Worm (Caenorhabditis elegans): ENCODE measurements around the gene R07E5.4.
A peak's percentile ranks its signal among the peaks of the same experiment; 100 is the strongest.

R07E5.4 gene

DNA sequence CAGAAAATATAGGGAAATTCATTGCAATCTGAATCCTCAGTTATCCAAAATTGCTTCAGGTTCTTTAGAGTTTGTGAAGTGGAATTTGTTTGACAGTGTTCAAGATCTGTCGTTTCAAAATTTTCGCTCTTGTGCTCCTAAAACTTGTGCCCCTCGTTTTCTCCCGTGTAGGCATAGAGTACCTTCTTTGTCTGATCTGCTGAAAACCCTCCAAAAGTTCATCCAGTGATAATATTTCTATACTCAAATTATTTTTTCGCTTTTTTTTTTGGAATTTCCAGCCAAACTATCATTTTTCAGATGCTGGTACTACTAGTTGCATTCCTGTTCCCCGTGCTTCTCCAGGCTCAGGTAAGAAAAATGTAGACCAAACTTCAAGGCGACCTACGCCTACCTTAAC is at the start of gene R07E5.4:
R07E5.4 (plus strand) TSS at position 301 of the 400 bp plus-strand sequence.
- TF ChIP-seq nhr-48 (tag; optimal IDR thresholded peaks at IDR 0.05) (no peak), daf-12 (tag; optimal IDR thresholded peaks at IDR 0.05) (no peak)

ce11 chrIII:4345034-4345433 is 49.6 kb upstream of the R07E5.4 start, which contains the start of gene hse-5:
Gene hse-5, plus strand, starts transcription at chrIII:4345334.
- TF ChIP-seq hif-1 (tag; optimal IDR thresholded peaks at IDR 0.05) (no peak), lin-38 (GFP tag; IDR thresholded peaks at IDR 0.05) (no peak), pqm-1 (tag; optimal IDR thresholded peaks at IDR 0.05) (no peak), mxl-2 (GFP tag; conservative IDR thresholded peaks at IDR 0.05) (no peak), T20F7.1 (GFP tag; optimal IDR thresholded peaks at IDR 0.05) (no peak), egl-27 (tag; optimal IDR thresholded peaks at IDR 0.05) (no peak), nhr-48 (tag; optimal IDR thresholded peaks at IDR 0.05) (no peak), gei-8 (GFP tag; optimal IDR thresholded peaks at IDR 0.05) (no peak), zip-11 (GFP tag; IDR thresholded peaks at IDR 0.05) (no peak), ztf-7 (tag; optimal IDR thresholded peaks at IDR 0.05) (no peak), nhr-102 (tag; optimal IDR thresholded peaks at IDR 0.05) (no peak), aly-2 (tag; optimal IDR thresholded peaks at IDR 0.05) (no peak), nhr-11 (tag; optimal IDR thresholded peaks at IDR 0.05) (no peak)

DNA sequence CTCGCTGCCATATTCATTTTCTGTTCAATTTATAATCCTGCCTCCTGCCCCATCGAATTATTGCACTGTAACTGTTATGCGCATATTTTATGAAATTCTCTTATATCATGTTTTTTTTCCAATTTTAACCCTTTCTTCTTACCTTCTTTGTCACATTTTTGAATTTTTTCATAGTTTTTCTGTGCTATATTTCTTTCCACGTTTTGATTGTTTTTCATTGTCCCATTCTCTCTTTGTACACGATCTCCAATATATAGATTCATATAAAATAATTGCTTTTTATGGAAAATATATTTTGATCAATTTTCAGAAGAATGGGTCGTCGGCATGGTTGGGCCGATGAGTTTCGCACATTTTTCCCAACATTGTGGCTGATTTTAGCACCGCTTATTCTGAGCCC is 44.8 kb upstream of the R07E5.4 start, which contains the start of gene B0285.6:
B0285.6 (plus strand) TSS at position 301 of the 400 bp plus-strand sequence.
- TF ChIP-seq Y48G9A.11 (GFP tag; IDR thresholded peaks at IDR 0.05) = no peak
- no peak for TF ChIP-seq mes-2 (tag; optimal IDR thresholded peaks at IDR 0.05; ENCODE audit: poor library complexity, severe bottlenecking)
- TF ChIP-seq mxl-3 (GFP tag; optimal IDR thresholded peaks at IDR 0.05) = no peak
- TF ChIP-seq nhr-28 (tag; optimal IDR thresholded peaks at IDR 0.05) = no peak

ce11 chrIII:4356384-4356783 is 38.2 kb upstream of the R07E5.4 start, which contains the start of gene mnp-1:
Gene mnp-1, plus strand, starts transcription at chrIII:4356594.
- no peak for TF ChIP-seq unc-62 (GFP tag; optimal IDR thresholded peaks at IDR 0.05 in 1 of 2)
- TF ChIP-seq unc-62 (tag; optimal IDR thresholded peaks at IDR 0.05) = no peak
- TF ChIP-seq lin-13 (GFP tag; optimal IDR thresholded peaks at IDR 0.05) = no peak
- peak; percentile 65 for TF ChIP-seq set-16 (GFP tag; IDR thresholded peaks at IDR 0.05)
- TF ChIP-seq nhr-10 (tag; optimal IDR thresholded peaks at IDR 0.05) = no peak
- no peak for TF ChIP-seq hmg-1.1 (GFP tag; IDR thresholded peaks at IDR 0.05)

DNA sequence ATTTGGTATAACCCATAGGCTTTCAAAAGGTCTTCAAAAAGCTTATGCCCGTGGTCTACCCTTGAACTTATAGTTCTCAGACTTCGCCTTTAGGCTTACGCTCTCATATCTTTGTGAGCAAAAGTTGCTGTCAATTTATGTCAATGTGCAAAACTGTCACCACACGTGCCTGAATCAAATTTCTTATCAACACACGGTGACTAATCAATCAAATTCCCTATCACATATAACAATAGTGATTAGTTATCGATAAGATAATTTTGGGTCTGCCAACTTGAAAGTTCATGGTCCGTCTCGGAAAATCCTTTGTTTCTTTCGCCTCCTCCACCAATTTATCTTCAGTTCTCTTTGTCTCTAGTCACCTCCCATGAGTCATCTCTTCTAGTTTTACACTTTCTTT is 37.2 kb upstream of the R07E5.4 start:
- TF ChIP-seq ctbp-1 (GFP tag; IDR thresholded peaks at IDR 0.05) (no peak), pqm-1 (tag; optimal IDR thresholded peaks at IDR 0.05) (peak; percentile 72), mxl-3 (GFP tag; optimal IDR thresholded peaks at IDR 0.05) (peak; percentile 14)

DNA sequence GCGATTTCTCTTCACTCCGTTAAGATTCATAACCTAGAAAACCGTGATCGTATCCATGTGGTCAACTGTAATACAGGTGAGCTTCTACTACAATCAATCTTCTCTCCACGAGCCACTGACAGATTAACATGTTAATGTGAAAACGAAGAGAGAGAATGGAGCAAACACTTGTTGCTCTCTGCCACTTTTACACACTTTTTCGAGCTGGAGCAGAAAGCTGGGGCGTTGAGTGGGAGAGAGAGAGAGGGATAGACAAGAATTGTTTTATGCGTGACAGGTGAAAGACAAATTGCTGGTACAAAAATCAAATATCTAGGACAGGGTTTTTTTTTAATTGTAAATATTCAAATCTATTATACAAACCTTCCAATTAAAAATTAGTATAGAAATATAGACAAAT is 36.3 kb upstream of the R07E5.4 start:
- TF ChIP-seq pqm-1 (tag; optimal IDR thresholded peaks at IDR 0.05) (no peak), mxl-3 (GFP tag; optimal IDR thresholded peaks at IDR 0.05) (no peak), fkh-10 (GFP tag; optimal IDR thresholded peaks at IDR 0.05) (no peak), unc-39 (tag; optimal IDR thresholded peaks at IDR 0.05) (no peak), nhr-76 (tag; optimal IDR thresholded peaks at IDR 0.05) (no peak), hlh-11 (tag; optimal IDR thresholded peaks at IDR 0.05) (no peak)

DNA sequence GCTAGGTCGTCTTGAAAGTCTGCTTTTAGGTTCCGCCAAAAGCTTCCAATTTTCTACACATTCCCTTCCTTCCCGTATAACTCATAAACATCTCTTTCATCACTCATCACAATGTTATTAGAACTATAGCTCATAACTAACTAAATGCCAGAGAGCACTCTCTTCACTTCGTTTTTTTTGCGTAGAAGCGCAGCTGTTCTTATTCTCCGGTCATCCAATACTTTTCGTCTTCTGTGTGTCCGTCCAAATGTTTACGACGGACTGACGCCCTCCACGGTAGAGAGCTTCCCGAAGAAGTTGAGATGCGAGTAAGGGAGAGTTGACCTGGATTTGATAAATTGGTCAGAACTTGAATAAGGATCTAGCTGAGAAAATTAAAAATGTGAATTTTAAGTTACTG is 35.4 kb upstream of the R07E5.4 start:
- peak; percentile 70 for TF ChIP-seq aha-1 (tag)
- peak in 1 of 2 experiments; percentile 42 for TF ChIP-seq unc-62 (GFP tag; optimal IDR thresholded peaks at IDR 0.05 in 1 of 2)
- no peak for TF ChIP-seq unc-62 (tag; optimal IDR thresholded peaks at IDR 0.05)
- no peak for TF ChIP-seq aly-2 (tag; optimal IDR thresholded peaks at IDR 0.05)
